Worm (Caenorhabditis elegans) whole organism, young adult: ENCODE measurements around the gene pkhm-2.

Source experiments
- B0035.1 ChIP-seq: sonication (generic microtip); optimal IDR thresholded peaks from 2 replicates; lab custom pipeline; 2016; ENCODE audit warnings: missing genetic modification characterization, mild to moderate bottlenecking, missing compliant biosample characterization, missing genotype, missing genetic modification reagents
- B0261.1 ChIP-seq: sonication (generic microtip); optimal IDR thresholded peaks from 2 replicates; lab custom pipeline; 2016; ENCODE audit warnings: mild to moderate bottlenecking, missing genetic modification characterization, moderate library complexity, missing compliant biosample characterization
- F10E7.11 ChIP-seq: sonication (generic microtip); optimal IDR thresholded peaks from 2 replicates; lab custom pipeline; 2017; ENCODE audit warnings: mild to moderate bottlenecking, missing genetic modification characterization, moderate library complexity, missing compliant biosample characterization
- F22D6.2 ChIP-seq: sonication (generic microtip); optimal IDR thresholded peaks from 2 replicates; lab custom pipeline; 2016; ENCODE audit warnings: mild to moderate bottlenecking, missing genetic modification characterization, missing compliant biosample characterization
- F49E8.2 ChIP-seq: sonication (generic microtip); optimal IDR thresholded peaks from 3 replicates; lab custom pipeline; 2017; ENCODE audit warnings: missing genetic modification characterization, mild to moderate bottlenecking, missing compliant biosample characterization, antibody characterized with exemption, moderate library complexity; ENCODE audit not compliant: insufficient read depth
- Y79H2A.3 ChIP-seq: fragments of 200-800 bp; sonication (Bioruptor generic); conservative IDR thresholded peaks from 2 replicates; pipeline ENCODE4 v1.3.6; 2022; ENCODE audit warnings: missing genetic modification reagents, missing genetic modification characterization, missing compliant biosample characterization
- Y95B8A.8 ChIP-seq: fragments of 200-800 bp; sonication (Bioruptor generic); IDR thresholded peaks from 2 replicates; pipeline ENCODE4 v1.3.6; 2022; ENCODE audit warnings: missing genetic modification reagents, missing genetic modification characterization, missing compliant biosample characterization
- ama-1 ChIP-seq, 3 experiments: fragments of 150-350 bp in 1 of 3; sonication (generic microtip) in 2 of 3; optimal IDR thresholded peaks; 2 replicates each; lab custom pipeline; 2014 to 2018; ENCODE audit warnings: missing biosample characterization in 2 of 3, missing genetic modification characterization in 2 of 3, missing genetic modification reagents in 2 of 3
- attf-5 ChIP-seq: fragments of 200-800 bp; sonication (Bioruptor generic); optimal IDR thresholded peaks from 2 replicates; lab custom pipeline; 2018; ENCODE audit warnings: mild to moderate bottlenecking, missing genetic modification characterization, missing compliant biosample characterization
- attf-6 ChIP-seq: fragments of 200-800 bp; sonication (Bioruptor generic); IDR thresholded peaks from 2 replicates; pipeline ENCODE4 v1.3.6; 2022; ENCODE audit warnings: missing genetic modification reagents, missing genetic modification characterization, missing compliant biosample characterization
- bed-2 ChIP-seq: fragments of 200-800 bp; sonication (Bioruptor generic); IDR thresholded peaks from 2 replicates; pipeline ENCODE4 v1.3.6; 2022; ENCODE audit warnings: missing genetic modification reagents, missing genetic modification characterization, missing compliant biosample characterization
- cebp-2 ChIP-seq: fragments of 200-800 bp; sonication (Bioruptor generic); IDR thresholded peaks from 2 replicates; pipeline ENCODE4 v1.3.6; 2022; ENCODE audit warnings: missing genetic modification characterization, missing compliant biosample characterization
- ceh-27 ChIP-seq: fragments of 200-800 bp; sonication (Bioruptor generic); optimal IDR thresholded peaks from 2 replicates; lab custom pipeline; 2018; ENCODE audit warnings: mild to moderate bottlenecking, missing genetic modification characterization, moderate library complexity, missing compliant biosample characterization
- chd-7 ChIP-seq: sonication (generic microtip); optimal IDR thresholded peaks from 2 replicates; lab custom pipeline; 2016; ENCODE audit warnings: mild to moderate bottlenecking, missing genetic modification characterization, moderate library complexity, missing compliant biosample characterization
- die-1 ChIP-seq: sonication (generic microtip); optimal IDR thresholded peaks from 2 replicates; lab custom pipeline; 2016; ENCODE audit warnings: missing genotype, mild to moderate bottlenecking, missing genetic modification characterization, missing compliant biosample characterization
- dox-1 ChIP-seq: fragments of 200-800 bp; sonication (Bioruptor generic); IDR thresholded peaks from 2 replicates; pipeline ENCODE4 v1.3.6; 2022; ENCODE audit warnings: missing genetic modification reagents, missing genetic modification characterization, missing compliant biosample characterization
- egl-44 ChIP-seq: fragments of 200-800 bp; sonication (Bioruptor generic); IDR thresholded peaks from 2 replicates; pipeline ENCODE4 v1.3.6; 2022; ENCODE audit warnings: missing genetic modification reagents, missing genetic modification characterization, missing compliant biosample characterization
- fkh-3 ChIP-seq: sonication (generic microtip); optimal IDR thresholded peaks from 2 replicates; lab custom pipeline; 2016; ENCODE audit warnings: mild to moderate bottlenecking, missing genetic modification characterization, missing compliant biosample characterization
- him-1 ChIP-seq: sonication (generic microtip); optimal IDR thresholded peaks from 2 replicates; lab custom pipeline; 2016; ENCODE audit warnings: missing genotype, missing genetic modification reagents, missing genetic modification characterization, missing compliant biosample characterization
- hmg-1.2 ChIP-seq: fragments of 200-800 bp; sonication (Bioruptor generic); IDR thresholded peaks from 2 replicates; pipeline ENCODE4 v1.3.6; 2022; ENCODE audit warnings: missing genetic modification reagents, missing genetic modification characterization, missing compliant biosample characterization
- let-526 ChIP-seq: fragments of 200-800 bp; sonication (Bioruptor generic); IDR thresholded peaks from 2 replicates; pipeline ENCODE4 v1.3.6; 2022; ENCODE audit warnings: missing genetic modification reagents, missing genetic modification characterization, missing compliant biosample characterization
- let-607 ChIP-seq, 2 experiments: fragments of 200-800 bp in 1 of 2; sonication (Bioruptor generic) in 1 of 2; sonication (generic microtip) in 1 of 2; optimal IDR thresholded peaks; 2 replicates each; lab custom pipeline; 2016 to 2018; ENCODE audit warnings: mild to moderate bottlenecking in 2 of 2, missing compliant biosample characterization in 2 of 2, missing genetic modification characterization in 2 of 2, moderate library complexity in 2 of 2, missing genotype in 1 of 2
- lin-26 ChIP-seq: fragments of 200-800 bp; sonication (Bioruptor generic); IDR thresholded peaks from 2 replicates; pipeline ENCODE4 v1.3.6; 2022; ENCODE audit warnings: missing genetic modification reagents, missing genetic modification characterization, missing compliant biosample characterization
- lin-35 ChIP-seq, 3 experiments: fragments of 150-350 bp in 2 of 3; sonication (generic microtip) in 1 of 3; optimal IDR thresholded peaks; 2 replicates each; lab custom pipeline; 2014 to 2018; ENCODE audit warnings: missing biosample characterization in 3 of 3, missing genetic modification characterization in 3 of 3, missing genetic modification reagents in 3 of 3
- madf-10 ChIP-seq: sonication (generic microtip); optimal IDR thresholded peaks from 2 replicates; lab custom pipeline; 2016; ENCODE audit warnings: mild to moderate bottlenecking, missing genetic modification characterization, missing compliant biosample characterization
- madf-8 ChIP-seq: fragments of 200-800 bp; sonication (Bioruptor generic); conservative IDR thresholded peaks from 2 replicates; pipeline ENCODE4 v1.3.6; 2022; ENCODE audit warnings: missing genetic modification reagents, missing genetic modification characterization, missing compliant biosample characterization
- nfya-1 ChIP-seq: sonication (generic microtip); optimal IDR thresholded peaks from 2 replicates; lab custom pipeline; 2017; ENCODE audit warnings: antibody characterized with exemption, missing compliant biosample characterization, missing genetic modification characterization, borderline replicate concordance; ENCODE audit not compliant: insufficient read depth
- nhr-27 ChIP-seq: fragments of 200-800 bp; sonication (Bioruptor generic); optimal IDR thresholded peaks from 2 replicates; lab custom pipeline; 2018; ENCODE audit warnings: mild to moderate bottlenecking, missing genetic modification characterization, moderate library complexity, missing compliant biosample characterization
- nhr-90 ChIP-seq: sonication (generic microtip); optimal IDR thresholded peaks from 2 replicates; lab custom pipeline; 2016; ENCODE audit warnings: missing genotype, mild to moderate bottlenecking, missing genetic modification characterization, missing compliant biosample characterization
- pbrm-1 ChIP-seq: fragments of 200-800 bp; sonication (Bioruptor generic); IDR thresholded peaks from 2 replicates; pipeline ENCODE4 v1.3.6; 2022; ENCODE audit warnings: missing genetic modification reagents, missing genetic modification characterization, missing compliant biosample characterization
- pha-4 ChIP-seq: fragments of 150-350 bp; sonication (generic microtip); optimal IDR thresholded peaks from 2 replicates; lab custom pipeline; 2014; ENCODE audit warnings: missing biosample characterization, missing genetic modification reagents, missing genetic modification characterization
- rcor-1 ChIP-seq: fragments of 200-800 bp; sonication (Bioruptor generic); IDR thresholded peaks from 2 replicates; pipeline ENCODE4 v1.3.6; 2022; ENCODE audit warnings: missing genetic modification reagents, missing genetic modification characterization, missing compliant biosample characterization
- snpc-3.4 ChIP-seq: sonication (generic microtip); optimal IDR thresholded peaks from 2 replicates; lab custom pipeline; 2017; ENCODE audit warnings: missing genetic modification characterization, mild to moderate bottlenecking, missing compliant biosample characterization, antibody characterized with exemption, moderate library complexity, missing genotype, missing genetic modification reagents
- tbp1 ChIP-seq: fragments of 200-800 bp; sonication (Bioruptor generic); optimal IDR thresholded peaks from 2 replicates; lab custom pipeline; 2018; ENCODE audit warnings: mild to moderate bottlenecking, missing genetic modification characterization, missing compliant biosample characterization
- xnd-1 ChIP-seq: sonication (generic microtip); optimal IDR thresholded peaks from 2 replicates; lab custom pipeline; 2016; ENCODE audit warnings: missing genotype, missing genetic modification reagents, missing genetic modification characterization, missing compliant biosample characterization
- zim-3 ChIP-seq: sonication (generic microtip); optimal IDR thresholded peaks from 2 replicates; lab custom pipeline; 2017; ENCODE audit warnings: mild to moderate bottlenecking, missing genetic modification characterization, moderate library complexity, missing compliant biosample characterization
- ztf-22 ChIP-seq: fragments of 200-800 bp; sonication (Bioruptor generic); optimal IDR thresholded peaks from 2 replicates; lab custom pipeline; 2018; ENCODE audit warnings: mild to moderate bottlenecking, missing genetic modification characterization, moderate library complexity, missing compliant biosample characterization
- ztf-25 ChIP-seq: fragments of 200-800 bp; sonication (Bioruptor generic); IDR thresholded peaks from 2 replicates; pipeline ENCODE4 v1.3.6; 2022; ENCODE audit warnings: missing genetic modification reagents, missing genetic modification characterization, missing compliant biosample characterization

The pkhm-2 gene

ce11 chrX:15146415-15147210 lies 34.7 kb downstream of the pkhm-2 start (continued):
- TF ChIP-seq F49E8.2 (peak; percentile 26), cebp-2 (GFP tag; lab: Robert Waterston, UW) (no peak), nhr-90 (tag; lab: Kevin White, UChicago) (peak; percentile 61), dox-1 (GFP tag; lab: Robert Waterston, UW) (peak; percentile 65), lin-35 (GFP tag; optimal IDR thresholded peaks at IDR 0.05; lab: Kevin White, UChicago) (peak in 1 of 3 experiments; percentile 23), him-1 (tag; lab: Kevin White, UChicago) (peak; percentile 64), bed-2 (GFP tag; lab: Robert Waterston, UW) (no peak), madf-10 (peak; percentile 41), pha-4 (tag; lab: Kevin White, UChicago) (no peak), lin-26 (GFP tag; lab: Robert Waterston, UW) (peak; percentile 92), attf-6 (0 out of 2 replicates have a peak, but pooled peaks have one; percentile 53), let-607 (tag; optimal IDR thresholded peaks at IDR 0.05; lab: Kevin White, UChicago) (no peak), B0035.1 (tag; lab: Kevin White, UChicago) (no peak), nfya-1 (tag; lab: Kevin White, UChicago) (no peak), madf-8 (GFP tag; lab: Robert Waterston, UW) (no peak), fkh-3 (tag; lab: Kevin White, UChicago) (no peak), chd-7 (no peak), F22D6.2 (tag; lab: Kevin White, UChicago) (no peak), hmg-1.2 (GFP tag; lab: Robert Waterston, UW) (peak; percentile 60; the same call in 1 of the 2 replicates), F10E7.11 (tag; lab: Kevin White, UChicago) (no peak), Y95B8A.8 (GFP tag; lab: Robert Waterston, UW) (0 out of 2 replicates have a peak, but pooled peaks have one; percentile 47), snpc-3.4 (tag; lab: Kevin White, UChicago) (peak; percentile 86), pbrm-1 (GFP tag; lab: Robert Waterston, UW) (peak; percentile 74), xnd-1 (no peak), B0261.1 (tag; lab: Kevin White, UChicago) (peak; percentile 82), ztf-25 (GFP tag; lab: Robert Waterston, UW) (peak; percentile 73; the same call in 1 of the 2 replicates), Y79H2A.3 (GFP tag; lab: Robert Waterston, UW) (no peak), rcor-1 (GFP tag; lab: Robert Waterston, UW) (0 out of 2 replicates have a peak, but pooled peaks have one; percentile 19), ama-1 (optimal IDR thresholded peaks at IDR 0.05; lab: Kevin White, UChicago) (no peak), ama-1 (GFP tag; optimal IDR thresholded peaks at IDR 0.05; lab: Kevin White, UChicago) (peak in 1 of 2 experiments; percentile 68), attf-5 (GFP tag; lab: Kevin White, UChicago) (peak; percentile 38), egl-44 (peak; percentile 65; the same call in 1 of the 2 replicates), die-1 (tag; lab: Kevin White, UChicago) (peak; percentile 84), zim-3 (tag; lab: Kevin White, UChicago) (peak; percentile 40), tbp1 (peak; percentile 96)

ce11 chrX:15134941-15135340 lies 46.3 kb downstream of the pkhm-2 start:
- no peak for TF ChIP-seq ztf-22 (GFP tag; lab: Kevin White, UChicago)
- no peak for TF ChIP-seq pha-4 (tag; lab: Kevin White, UChicago)
- TF ChIP-seq let-526 (GFP tag; lab: Robert Waterston, UW), result no peak
- no peak for TF ChIP-seq nhr-27
- TF ChIP-seq ceh-27 (GFP tag; lab: Kevin White, UChicago), result no peak
